Fruit fly (Drosophila melanogaster): ENCODE measurements around the gene CCT2.

DNA sequence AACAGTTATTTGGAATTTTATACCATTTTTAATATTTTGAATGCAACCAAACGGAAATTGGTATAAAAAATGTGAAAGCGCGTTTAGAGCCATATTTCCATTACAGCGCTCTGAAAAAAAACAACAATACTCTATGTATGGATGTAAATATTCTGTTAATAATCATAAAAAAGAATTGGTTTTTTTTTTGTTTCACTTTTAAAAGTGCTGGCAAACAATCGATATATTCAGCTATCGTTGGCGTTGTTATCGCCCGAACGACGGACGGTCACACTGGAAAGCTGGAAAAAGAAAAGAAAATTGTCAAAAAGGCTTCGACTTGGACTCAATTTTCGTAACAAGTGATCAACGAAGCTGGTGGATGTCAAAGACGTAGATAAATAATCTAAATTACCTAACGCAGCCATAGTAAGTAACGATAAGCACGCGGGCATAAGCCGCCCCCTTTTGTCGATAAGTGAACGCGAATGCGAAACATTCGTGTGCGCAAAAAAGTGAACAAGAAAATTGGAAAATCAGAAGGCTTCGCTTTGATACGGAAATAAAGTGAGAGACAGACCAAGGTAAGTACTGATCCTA lies 53.0 kb downstream of the CCT2 start, which contains the start of gene CG7065:
- no peak for TF ChIP-seq dan (GFP tag; IDR thresholded peaks at IDR 0.05)
- no peak for TF ChIP-seq psq (GFP tag; optimal IDR thresholded peaks at IDR 0.05)
- TF ChIP-seq Dad (GFP tag; optimal IDR thresholded peaks at IDR 0.05): no peak
- no peak for TF ChIP-seq luna (GFP tag; optimal IDR thresholded peaks at IDR 0.05)
